Worm (Caenorhabditis elegans) whole organism, late embryonic: ENCODE results near the gene ZC477.3.

ENCODE experiments used
- gmeb-2 ChIP-seq: sonication (generic microtip); optimal IDR thresholded peaks from 2 replicates; lab custom pipeline; 2016; ENCODE audit warnings: missing genetic modification characterization, inconsistent platforms, missing compliant biosample characterization
- nhr-11 ChIP-seq: fragments of 150-350 bp; optimal IDR thresholded peaks from 2 replicates; lab custom pipeline; 2014; ENCODE audit warnings: missing biosample characterization, missing genetic modification characterization
- pha-4 ChIP-seq: fragments of 150-350 bp; optimal IDR thresholded peaks from 2 replicates; lab custom pipeline; 2018; ENCODE audit warnings: missing biosample characterization, missing genetic modification reagents, missing genetic modification characterization
- sox-4 ChIP-seq: sonication (generic microtip); optimal IDR thresholded peaks from 2 replicates; lab custom pipeline; 2017; ENCODE audit warnings: mild to moderate bottlenecking, missing genetic modification characterization, inconsistent platforms, missing compliant biosample characterization
- zip-5 ChIP-seq: sonication (generic microtip); optimal IDR thresholded peaks from 2 replicates; lab custom pipeline; 2016; ENCODE audit warnings: missing genetic modification characterization, missing compliant biosample characterization

- TF ChIP-seq gmeb-2 (tag; lab: Kevin White, UChicago) (no peak), zip-5 (no peak), nhr-11 (no peak), sox-4 (tag; lab: Kevin White, UChicago) (no peak), pha-4 (tag; lab: Kevin White, UChicago) (no peak)
Observed at ce11 chrIV:7097450-7097849, 5.8 kb upstream of the ZC477.3 start.
